Fruit fly (Drosophila melanogaster): ENCODE data around the gene cype.

DNA sequence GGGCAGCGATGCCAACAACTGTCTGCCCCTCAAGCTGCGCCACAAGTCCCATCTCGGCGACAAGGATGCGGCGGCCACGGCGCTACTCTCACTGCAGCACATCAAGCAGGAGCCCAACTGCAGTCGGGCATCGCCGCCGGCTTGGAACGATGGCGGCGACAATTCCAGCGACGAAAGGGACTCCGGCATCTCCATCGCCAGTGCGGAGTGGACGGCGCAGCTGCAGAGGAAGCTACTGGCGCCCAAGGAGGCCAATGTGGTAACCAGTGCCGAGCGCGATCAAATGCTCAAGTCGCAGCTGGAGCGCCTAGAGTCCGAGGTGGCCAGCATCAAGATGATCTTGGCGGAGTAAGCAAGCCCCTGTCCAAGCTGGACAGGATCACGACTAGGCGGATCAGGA is 17.7 kb upstream of the cype start:
- TF ChIP-seq Hr39 (GFP tag; optimal IDR thresholded peaks at IDR 0.05) (no peak), Met (GFP tag; optimal IDR thresholded peaks at IDR 0.05) (no peak), Lpt (GFP tag; optimal IDR thresholded peaks at IDR 0.05) (no peak), CG11294 (GFP tag; IDR thresholded peaks at IDR 0.05) (no peak), fd85E (GFP tag; optimal IDR thresholded peaks at IDR 0.05) (no peak), svp (GFP tag) (no peak), Eip78C (GFP tag) (no peak), Eip93F (GFP tag; optimal IDR thresholded peaks at IDR 0.05) (no peak)
